Worm (Caenorhabditis elegans): ENCODE measurements around the gene Y46D2A.2.

The Y46D2A.2 gene

DNA sequence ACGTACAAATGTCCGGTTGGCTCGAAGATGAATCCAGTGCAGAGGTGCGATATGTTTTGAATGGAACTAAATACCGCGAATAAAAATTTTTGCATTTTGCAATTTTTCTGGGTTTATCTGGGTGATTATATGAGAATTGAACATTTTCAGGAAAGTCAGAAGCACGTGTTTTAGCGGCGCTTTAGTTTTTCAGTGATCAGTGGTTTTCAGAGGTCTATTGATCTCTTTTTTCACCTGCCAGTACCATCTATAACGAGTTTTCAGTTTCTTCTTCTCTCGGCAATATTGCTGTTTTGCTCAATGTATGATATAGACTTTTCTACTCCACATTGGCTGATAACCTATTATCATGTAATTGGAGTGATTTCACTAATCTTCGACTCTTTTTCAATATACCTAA is 36.0 kb downstream of the Y46D2A.2 start, which contains the start of gene sri-63:
Gene sri-63, plus strand, starts transcription at position 301 of the 400 bp plus-strand sequence.
- TF ChIP-seq egl-27 (tag; optimal IDR thresholded peaks at IDR 0.05): no peak
- no peak for TF ChIP-seq nhr-77 (tag; optimal IDR thresholded peaks at IDR 0.05)
- no peak for TF ChIP-seq ZK546.5 (tag; optimal IDR thresholded peaks at IDR 0.05)
- TF ChIP-seq ztf-1 (GFP tag; conservative IDR thresholded peaks at IDR 0.05): no peak
- TF ChIP-seq blmp-1 (tag; optimal IDR thresholded peaks at IDR 0.05; ENCODE audit: insufficient read depth): no peak
- TF ChIP-seq nhr-10 (tag; optimal IDR thresholded peaks at IDR 0.05): no peak
- no peak for TF ChIP-seq nhr-12 (tag; optimal IDR thresholded peaks at IDR 0.05)
- TF ChIP-seq zag-1 (tag; optimal IDR thresholded peaks at IDR 0.05): no peak
- TF ChIP-seq nhr-129 (tag; optimal IDR thresholded peaks at IDR 0.05): no peak
- no peak for TF ChIP-seq unc-39 (tag; optimal IDR thresholded peaks at IDR 0.05)
- no peak for TF ChIP-seq skn-1 (tag; optimal IDR thresholded peaks at IDR 0.05)
- no peak for TF ChIP-seq peb-1 (tag; optimal IDR thresholded peaks at IDR 0.05)
- TF ChIP-seq ztf-4 (tag; optimal IDR thresholded peaks at IDR 0.05): no peak
- TF ChIP-seq alr-1 (tag; optimal IDR thresholded peaks at IDR 0.05): no peak
- no peak for TF ChIP-seq ama-1 (optimal IDR thresholded peaks at IDR 0.05)
- no peak for TF ChIP-seq nhr-11 (tag; optimal IDR thresholded peaks at IDR 0.05)
- no peak for TF ChIP-seq sma-9 (GFP tag; optimal IDR thresholded peaks at IDR 0.05)
- TF ChIP-seq sma-9 (tag; optimal IDR thresholded peaks at IDR 0.05): no peak
- no peak for TF ChIP-seq nhr-23 (tag; optimal IDR thresholded peaks at IDR 0.05)
- no peak for TF ChIP-seq elt-3 (tag; optimal IDR thresholded peaks at IDR 0.05)
- no peak for TF ChIP-seq ceh-16 (tag; optimal IDR thresholded peaks at IDR 0.05)

- TF ChIP-seq lin-39 (tag; optimal IDR thresholded peaks at IDR 0.05) (no peak), mab-5 (tag; optimal IDR thresholded peaks at IDR 0.05) (no peak), gmeb-1 (tag; optimal IDR thresholded peaks at IDR 0.05) (no peak), ztf-11 (tag; optimal IDR thresholded peaks at IDR 0.05) (no peak), sma-3 (GFP tag; optimal IDR thresholded peaks at IDR 0.05) (no peak), Y55F3AM.14 (GFP tag; optimal IDR thresholded peaks at IDR 0.05) (no peak), elt-3 (tag; optimal IDR thresholded peaks at IDR 0.05) (no peak), dmd-4 (tag; optimal IDR thresholded peaks at IDR 0.05) (no peak), elt-1 (tag; optimal IDR thresholded peaks at IDR 0.05) (no peak), unc-39 (tag; optimal IDR thresholded peaks at IDR 0.05) (no peak), nhr-23 (tag; optimal IDR thresholded peaks at IDR 0.05) (no peak), snpc-4 (tag; optimal IDR thresholded peaks at IDR 0.05) (no peak), ZK546.5 (tag; optimal IDR thresholded peaks at IDR 0.05) (no peak), nhr-21 (tag; optimal IDR thresholded peaks at IDR 0.05) (no peak)
Observed at ce11 chrII:3284558-3284957, 38.5 kb downstream of the Y46D2A.2 start, which contains the start of gene scl-15. scl-15 (minus strand) TSS chrII:3284658.

ce11 chrII:3282353-3282752 is 40.7 kb downstream of the Y46D2A.2 start, which contains the start of gene nep-13:
nep-13 (plus strand) TSS chrII:3282653.
- TF ChIP-seq nhr-21 (tag; optimal IDR thresholded peaks at IDR 0.05) (no peak), zag-1 (tag; optimal IDR thresholded peaks at IDR 0.05) (no peak), C34F6.9 (tag; optimal IDR thresholded peaks at IDR 0.05) (no peak), ceh-16 (tag; optimal IDR thresholded peaks at IDR 0.05) (no peak), dmd-4 (tag; optimal IDR thresholded peaks at IDR 0.05) (no peak), ztf-4 (tag; optimal IDR thresholded peaks at IDR 0.05) (no peak), lsy-2 (tag; optimal IDR thresholded peaks at IDR 0.05) (no peak), snpc-4 (tag; optimal IDR thresholded peaks at IDR 0.05) (no peak), nhr-12 (tag; optimal IDR thresholded peaks at IDR 0.05) (no peak), nhr-129 (tag; optimal IDR thresholded peaks at IDR 0.05) (no peak), skn-1 (tag; optimal IDR thresholded peaks at IDR 0.05) (no peak), lin-13 (GFP tag; optimal IDR thresholded peaks at IDR 0.05) (no peak), nhr-237 (tag; optimal IDR thresholded peaks at IDR 0.05) (no peak), sma-3 (GFP tag; optimal IDR thresholded peaks at IDR 0.05) (no peak), sem-4 (tag; optimal IDR thresholded peaks at IDR 0.05) (no peak), nhr-77 (tag; optimal IDR thresholded peaks at IDR 0.05) (no peak), ZK546.5 (tag; optimal IDR thresholded peaks at IDR 0.05) (no peak), nhr-25 (tag; optimal IDR thresholded peaks at IDR 0.05) (no peak), nhr-6 (tag; optimal IDR thresholded peaks at IDR 0.05) (no peak), mab-5 (tag; optimal IDR thresholded peaks at IDR 0.05) (no peak)

- no peak for TF ChIP-seq sma-9 (GFP tag; optimal IDR thresholded peaks at IDR 0.05)
- no peak for TF ChIP-seq sma-9 (tag; optimal IDR thresholded peaks at IDR 0.05)
Observed at ce11 chrII:3278634-3279033, 44.4 kb downstream of the Y46D2A.2 start, which contains the start of gene wht-4. wht-4 (plus strand) TSS chrII:3278934.
